Fruit fly (Drosophila melanogaster) S2 (cell line): ENCODE results near the gene VGlut.

ENCODE experiments used
- CG8478 ChIP-seq: fragments of >200 bp; optimal IDR thresholded peaks from 2 replicates; lab custom pipeline; 2018
- CTCF ChIP-seq, 2 experiments: fragments of >200 bp; optimal IDR thresholded peaks; 2 replicates each; lab custom pipeline; 2018

DNA sequence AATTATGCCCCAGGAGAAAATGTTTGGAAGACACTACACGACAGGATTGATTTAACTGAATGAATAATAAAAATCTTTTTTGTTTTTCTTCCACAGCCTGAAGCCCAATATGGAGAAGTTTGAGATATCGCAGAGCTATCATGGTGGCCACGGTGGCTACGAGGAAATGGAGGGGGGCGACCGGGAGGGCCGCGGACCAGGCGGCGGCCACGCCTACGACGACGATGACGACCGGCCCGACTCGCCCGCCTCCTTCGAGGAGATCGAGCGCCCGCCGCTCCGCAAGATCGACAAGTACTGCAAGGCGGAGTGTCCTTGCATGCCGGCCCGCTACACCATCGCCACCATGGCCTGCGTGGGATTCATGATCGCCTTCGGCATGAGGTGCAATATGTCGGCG, 4.5 kb downstream of the VGlut start:
- TF ChIP-seq CTCF (optimal IDR thresholded peaks at IDR 0.05; lab: Kevin White, UChicago) (no peak), CG8478 (lab: Kevin White, UChicago) (no peak)
